Fruit fly (Drosophila melanogaster) whole organism, prepupa: ENCODE results near the gene CG2652.

Source experiments
- Blimp-1 ChIP-seq: fragments of 200-800 bp; sonication (Bioruptor generic); optimal IDR thresholded peaks from 3 replicates; lab custom pipeline; 2017; ENCODE audit warnings: missing biosample characterization, missing genetic modification characterization, mild to moderate bottlenecking, moderate library complexity, missing genetic modification reagents
- CG10631 ChIP-seq: fragments of 200-800 bp; sonication (Bioruptor generic); optimal IDR thresholded peaks from 2 replicates; lab custom pipeline; 2016; ENCODE audit warnings: missing biosample characterization, missing genetic modification characterization
- CG10669 ChIP-seq: fragments of 200-800 bp; sonication (Bioruptor generic); optimal IDR thresholded peaks from 3 replicates; lab custom pipeline; 2018; ENCODE audit warnings: missing biosample characterization, mild to moderate bottlenecking, missing genetic modification characterization, moderate library complexity
- CG11294 ChIP-seq: fragments of 200-800 bp; sonication (Bioruptor generic); IDR thresholded peaks from 2 replicates; pipeline ENCODE4 v1.3.6; 2022; ENCODE audit warnings: missing biosample characterization, missing genetic modification characterization
- CG11762 ChIP-seq: fragments of 200-800 bp; sonication (Bioruptor generic); optimal IDR thresholded peaks from 3 replicates; lab custom pipeline; 2016; ENCODE audit warnings: missing biosample characterization, missing genetic modification characterization; ENCODE audit not compliant: insufficient read depth
- CG11902 ChIP-seq: fragments of 200-800 bp; sonication (Bioruptor generic); optimal IDR thresholded peaks from 3 replicates; lab custom pipeline; 2016; ENCODE audit warnings: missing biosample characterization, missing genetic modification characterization
- CG1621 ChIP-seq: fragments of 200-800 bp; sonication (Bioruptor generic); optimal IDR thresholded peaks from 3 replicates; lab custom pipeline; 2018; ENCODE audit warnings: missing biosample characterization, mild to moderate bottlenecking, missing genetic modification characterization
- CG16779 ChIP-seq: fragments of 200-800 bp; sonication (Bioruptor generic); optimal IDR thresholded peaks from 3 replicates; lab custom pipeline; 2017; ENCODE audit warnings: missing biosample characterization, mild to moderate bottlenecking, missing genetic modification characterization
- CG3032 ChIP-seq: fragments of 200-800 bp; optimal IDR thresholded peaks from 2 replicates; lab custom pipeline; 2019; ENCODE audit warnings: missing biosample characterization, mild to moderate bottlenecking, missing genetic modification characterization, moderate library complexity
- CG31627 ChIP-seq: fragments of 200-800 bp; sonication (Bioruptor generic); optimal IDR thresholded peaks from 3 replicates; lab custom pipeline; 2016; ENCODE audit warnings: missing biosample characterization, missing genetic modification characterization
- CG32006 ChIP-seq: fragments of 200-800 bp; sonication (Bioruptor generic); optimal IDR thresholded peaks from 3 replicates; lab custom pipeline; 2017; ENCODE audit warnings: missing biosample characterization, mild to moderate bottlenecking, missing genetic modification characterization
- CG34406 ChIP-seq: fragments of 200-800 bp; sonication (Bioruptor generic); optimal IDR thresholded peaks from 3 replicates; lab custom pipeline; 2016; ENCODE audit warnings: missing biosample characterization, missing genetic modification characterization
- CG3919 ChIP-seq: fragments of 200-800 bp; sonication (Bioruptor generic); optimal IDR thresholded peaks from 3 replicates; lab custom pipeline; 2016; ENCODE audit warnings: missing biosample characterization, missing genetic modification characterization
- CG4318 ChIP-seq: fragments of 200-800 bp; sonication (Bioruptor generic); optimal IDR thresholded peaks from 3 replicates; lab custom pipeline; 2017; ENCODE audit warnings: missing biosample characterization, mild to moderate bottlenecking, missing genetic modification characterization
- CG6163 ChIP-seq: fragments of 200-800 bp; sonication (Bioruptor generic); IDR thresholded peaks from 3 replicates; pipeline ENCODE4 v1.3.6; 2022; ENCODE audit warnings: missing biosample characterization, missing genetic modification characterization
- CG6276 ChIP-seq: fragments of 200-800 bp; sonication (Bioruptor generic); optimal IDR thresholded peaks from 2 replicates; lab custom pipeline; 2017; ENCODE audit warnings: missing biosample characterization, mild to moderate bottlenecking, missing genetic modification characterization
- CG6792 ChIP-seq: fragments of 200-800 bp; sonication (Bioruptor generic); optimal IDR thresholded peaks from 3 replicates; lab custom pipeline; 2016; ENCODE audit warnings: missing biosample characterization, missing genetic modification characterization
- CG6808 ChIP-seq: fragments of 200-800 bp; sonication (Bioruptor generic); optimal IDR thresholded peaks from 3 replicates; lab custom pipeline; 2017; ENCODE audit warnings: missing biosample characterization, missing genetic modification characterization, mild to moderate bottlenecking, moderate library complexity, missing genetic modification reagents
- CG6854 ChIP-seq: fragments of 200-800 bp; sonication (Bioruptor generic); optimal IDR thresholded peaks from 2 replicates; lab custom pipeline; 2017; ENCODE audit warnings: missing biosample characterization, mild to moderate bottlenecking, missing genetic modification characterization
- CG7368 ChIP-seq: fragments of 200-800 bp; sonication (Bioruptor generic); optimal IDR thresholded peaks from 3 replicates; lab custom pipeline; 2016; ENCODE audit warnings: missing biosample characterization, missing genetic modification characterization
- CG8119 ChIP-seq: fragments of 200-800 bp; sonication (Bioruptor generic); IDR thresholded peaks from 3 replicates; pipeline ENCODE4 v1.3.6; 2022; ENCODE audit warnings: missing biosample characterization, missing genetic modification characterization
- CG8319 ChIP-seq: fragments of 200-800 bp; sonication (Bioruptor generic); optimal IDR thresholded peaks from 3 replicates; lab custom pipeline; 2016; ENCODE audit warnings: missing biosample characterization, missing genetic modification characterization
- CG8632 ChIP-seq: fragments of 200-800 bp; sonication (Bioruptor generic); optimal IDR thresholded peaks from 3 replicates; lab custom pipeline; 2016; ENCODE audit warnings: missing biosample characterization, missing genetic modification characterization
- CG9139 ChIP-seq: fragments of 200-800 bp; sonication (Bioruptor generic); optimal IDR thresholded peaks from 3 replicates; lab custom pipeline; 2017; ENCODE audit warnings: missing biosample characterization, mild to moderate bottlenecking, missing genetic modification characterization
- Eip93F ChIP-seq: fragments of 200-800 bp; sonication (Bioruptor generic); optimal IDR thresholded peaks from 2 replicates; lab custom pipeline; 2016; ENCODE audit warnings: missing biosample characterization, mild to moderate bottlenecking, missing genetic modification characterization
- Ets21C ChIP-seq: fragments of 200-800 bp; sonication (Bioruptor generic); optimal IDR thresholded peaks from 3 replicates; lab custom pipeline; 2016; ENCODE audit warnings: missing biosample characterization, missing genetic modification characterization
- Ets96B ChIP-seq: fragments of 200-800 bp; optimal IDR thresholded peaks from 2 replicates; lab custom pipeline; 2019; ENCODE audit warnings: missing biosample characterization, mild to moderate bottlenecking, missing genetic modification characterization, moderate library complexity
- Gug ChIP-seq: fragments of 200-800 bp; sonication (Bioruptor generic); IDR thresholded peaks from 2 replicates; pipeline ENCODE4 v1.3.6; 2022; ENCODE audit warnings: missing biosample characterization, missing genetic modification characterization
- Hr38 ChIP-seq: sonication (Bioruptor generic); optimal IDR thresholded peaks from 2 replicates; lab custom pipeline; 2016; ENCODE audit warnings: missing biosample characterization, missing genetic modification characterization
- Hr39 ChIP-seq: fragments of 200-800 bp; sonication (Bioruptor generic); optimal IDR thresholded peaks from 2 replicates; lab custom pipeline; 2016; ENCODE audit warnings: missing biosample characterization, missing genetic modification characterization
- Hr4 ChIP-seq: fragments of 200-800 bp; sonication (Bioruptor generic); optimal IDR thresholded peaks from 3 replicates; lab custom pipeline; 2016; ENCODE audit warnings: missing biosample characterization, missing genetic modification characterization
- Lpt ChIP-seq: fragments of 200-800 bp; sonication (Bioruptor generic); optimal IDR thresholded peaks from 3 replicates; lab custom pipeline; 2016; ENCODE audit warnings: missing biosample characterization, missing genetic modification characterization
- Met ChIP-seq: fragments of 200-800 bp; sonication (Bioruptor generic); optimal IDR thresholded peaks from 3 replicates; lab custom pipeline; 2016; ENCODE audit warnings: missing biosample characterization, missing genetic modification characterization
- OdsH ChIP-seq: fragments of 200-800 bp; sonication (Bioruptor generic); optimal IDR thresholded peaks from 3 replicates; lab custom pipeline; 2016; ENCODE audit warnings: missing biosample characterization, missing genetic modification characterization
- Sox14 ChIP-seq: fragments of 200-800 bp; sonication (Bioruptor generic); optimal IDR thresholded peaks from 3 replicates; lab custom pipeline; 2016; ENCODE audit warnings: missing biosample characterization, missing genetic modification characterization
- acj6 ChIP-seq: fragments of 200-800 bp; sonication (Bioruptor generic); optimal IDR thresholded peaks from 3 replicates; lab custom pipeline; 2016; ENCODE audit warnings: missing biosample characterization, missing genetic modification characterization
- cyc ChIP-seq: fragments of 200-800 bp; sonication (Bioruptor generic); optimal IDR thresholded peaks from 3 replicates; lab custom pipeline; 2016; ENCODE audit warnings: missing biosample characterization, missing genetic modification characterization
- dsx ChIP-seq: fragments of 200-800 bp; optimal IDR thresholded peaks from 3 replicates; lab custom pipeline; 2019; ENCODE audit warnings: missing biosample characterization, mild to moderate bottlenecking, missing genetic modification characterization, moderate library complexity; ENCODE audit not compliant: poor library complexity, severe bottlenecking
- eg ChIP-seq: fragments of 200-800 bp; sonication (Bioruptor generic); IDR thresholded peaks from 3 replicates; pipeline ENCODE4 v1.3.6; 2022; ENCODE audit warnings: missing biosample characterization, missing genetic modification characterization
- esn ChIP-seq: fragments of 200-800 bp; sonication (Bioruptor generic); optimal IDR thresholded peaks from 2 replicates; lab custom pipeline; 2016; ENCODE audit warnings: missing biosample characterization, mild to moderate bottlenecking, missing genetic modification characterization, moderate library complexity
- fd59A ChIP-seq: fragments of 200-800 bp; sonication (Bioruptor generic); optimal IDR thresholded peaks from 2 replicates; lab custom pipeline; 2017; ENCODE audit warnings: missing biosample characterization, mild to moderate bottlenecking, missing genetic modification characterization, missing genetic modification reagents
- fd85E ChIP-seq: fragments of 200-800 bp; sonication (Bioruptor generic); optimal IDR thresholded peaks from 3 replicates; lab custom pipeline; 2016; ENCODE audit warnings: missing biosample characterization, missing genetic modification characterization
- fkh ChIP-seq: fragments of 200-800 bp; sonication (Bioruptor generic); optimal IDR thresholded peaks from 3 replicates; lab custom pipeline; 2017; ENCODE audit warnings: missing biosample characterization, mild to moderate bottlenecking, missing genetic modification characterization, moderate library complexity
- net ChIP-seq: fragments of 200-800 bp; sonication (Bioruptor generic); optimal IDR thresholded peaks from 3 replicates; lab custom pipeline; 2016; ENCODE audit warnings: missing biosample characterization, missing genetic modification characterization
- pdm3 ChIP-seq: fragments of 200-800 bp; sonication (Bioruptor generic); optimal IDR thresholded peaks from 3 replicates; lab custom pipeline; 2016; ENCODE audit warnings: missing biosample characterization, missing genetic modification characterization
- salr ChIP-seq, 2 experiments: fragments of 200-800 bp; sonication (Bioruptor generic); optimal IDR thresholded peaks; 3 replicates each; lab custom pipeline; 2016 to 2018; ENCODE audit warnings: missing biosample characterization in 2 of 2, missing genetic modification characterization in 2 of 2, mild to moderate bottlenecking in 1 of 2
- spab ChIP-seq: fragments of 200-800 bp; sonication (Bioruptor generic); optimal IDR thresholded peaks from 2 replicates; lab custom pipeline; 2017; ENCODE audit warnings: missing biosample characterization, mild to moderate bottlenecking, missing genetic modification characterization, missing genetic modification reagents
- ss ChIP-seq, 2 experiments: fragments of 200-800 bp; sonication (Bioruptor generic); optimal IDR thresholded peaks; 2 replicates in 1 of 2; 3 replicates in 1 of 2; lab custom pipeline; 2017 to 2018; ENCODE audit warnings: mild to moderate bottlenecking in 2 of 2, missing biosample characterization in 2 of 2, missing genetic modification characterization in 2 of 2, moderate library complexity in 1 of 2
- svp ChIP-seq: fragments of 200-800 bp; sonication (Bioruptor generic); peaks from one replicate; lab custom pipeline; 2016; ENCODE audit warnings: missing biosample characterization, missing genetic modification characterization
- topi ChIP-seq: fragments of 200-800 bp; sonication (Bioruptor generic); optimal IDR thresholded peaks from 3 replicates; lab custom pipeline; 2016; ENCODE audit warnings: missing biosample characterization, missing genetic modification characterization
- vri ChIP-seq: fragments of 200-800 bp; sonication (Bioruptor generic); optimal IDR thresholded peaks from 3 replicates; lab custom pipeline; 2016; ENCODE audit warnings: missing biosample characterization, mild to moderate bottlenecking, missing genetic modification characterization

CG2652 gene

dm6 chrX:2647950-2648613 is 34.6 kb downstream of the CG2652 start:
- TF ChIP-seq dsx (no peak), OdsH (GFP tag; lab: Kevin White, UChicago) (peak; percentile 60), Hr4 (GFP tag; lab: Kevin White, UChicago) (peak; percentile 48), vri (GFP tag; lab: Kevin White, UChicago) (peak; percentile 60), CG34406 (GFP tag; lab: Kevin White, UChicago) (peak; percentile 18), CG6276 (peak; percentile 58), esn (peak; percentile 15), CG1621 (tag; lab: Kevin White, UChicago) (peak; percentile 44), CG6854 (GFP tag; lab: Kevin White, UChicago) (peak; percentile 0), CG3919 (peak; percentile 46), CG3032 (peak; percentile 50), Gug (peak; percentile 73), CG32006 (GFP tag; lab: Kevin White, UChicago) (peak; percentile 62), CG8119 (GFP tag; lab: Robert Waterston, UW) (peak; percentile 54), CG11762 (GFP tag; lab: Kevin White, UChicago) (no peak), Sox14 (GFP tag; lab: Kevin White, UChicago) (peak; percentile 50), Lpt (GFP tag; lab: Kevin White, UChicago) (peak; percentile 14), Blimp-1 (GFP tag; lab: Kevin White, UChicago) (peak; percentile 24), ss (GFP tag; optimal IDR thresholded peaks at IDR 0.05; lab: Kevin White, UChicago) (peak; percentile 19 to 57), CG9139 (GFP tag; lab: Kevin White, UChicago) (no peak), CG6808 (GFP tag; lab: Kevin White, UChicago) (peak; percentile 16), spab (GFP tag; lab: Kevin White, UChicago) (no peak), CG8319 (GFP tag; lab: Kevin White, UChicago) (peak; percentile 34), CG11294 (GFP tag; lab: Robert Waterston, UW) (peak; percentile 43; the same call in 1 of the 2 replicates), CG10631 (GFP tag; lab: Kevin White, UChicago) (peak; percentile 21), Eip93F (GFP tag; lab: Kevin White, UChicago) (peak; percentile 66), eg (GFP tag; lab: Robert Waterston, UW) (peak; percentile 34), CG6792 (GFP tag; lab: Kevin White, UChicago) (peak; percentile 16), net (no peak), cyc (GFP tag; lab: Kevin White, UChicago) (peak; percentile 62), salr (GFP tag; optimal IDR thresholded peaks at IDR 0.05; lab: Kevin White, UChicago) (peak in 1 of 2 experiments; percentile 12), CG16779 (tag; lab: Kevin White, UChicago) (peak; percentile 11), Ets21C (GFP tag; lab: Kevin White, UChicago) (peak; percentile 64), CG7368 (GFP tag; lab: Kevin White, UChicago) (peak; percentile 52), CG4318 (GFP tag; lab: Kevin White, UChicago) (no peak), svp (peak; percentile 61), fd59A (GFP tag; lab: Kevin White, UChicago) (peak; percentile 30), acj6 (GFP tag; lab: Kevin White, UChicago) (peak; percentile 60), fd85E (GFP tag; lab: Kevin White, UChicago) (no peak), CG10669 (GFP tag; lab: Kevin White, UChicago) (peak; percentile 43), fkh (no peak), CG8632 (GFP tag; lab: Kevin White, UChicago) (peak; percentile 37), Met (GFP tag; lab: Kevin White, UChicago) (peak; percentile 71), pdm3 (GFP tag; lab: Kevin White, UChicago) (peak; percentile 57), CG11902 (GFP tag; lab: Kevin White, UChicago) (peak; percentile 37), Hr39 (peak; percentile 81), topi (GFP tag; lab: Kevin White, UChicago) (peak; percentile 64), Ets96B (tag; lab: Kevin White, UChicago) (peak; percentile 27), Hr38 (GFP tag; lab: Kevin White, UChicago) (no peak), CG6163 (GFP tag; lab: Robert Waterston, UW) (peak; percentile 15), CG31627 (GFP tag; lab: Kevin White, UChicago) (peak; percentile 72)
